Fruit fly (Drosophila melanogaster) whole organism, embryonic: ENCODE data around the gene CG31178.

ENCODE experiments used
- Abd-B ChIP-seq: fragments of 200-800 bp; sonication (Bioruptor generic); optimal IDR thresholded peaks from 2 replicates; lab custom pipeline; 2018; ENCODE audit warnings: missing biosample characterization, mild to moderate bottlenecking, missing genetic modification characterization, moderate library complexity
- BEAF-32 ChIP-seq: fragments of 200-800 bp; sonication (Bioruptor generic); optimal IDR thresholded peaks from 3 replicates; lab custom pipeline; 2017; ENCODE audit warnings: missing biosample characterization, missing genetic modification characterization, mild to moderate bottlenecking, moderate library complexity, missing genetic modification reagents
- Bgb ChIP-seq: fragments of 200-800 bp; sonication (Bioruptor generic); IDR thresholded peaks from 2 replicates; pipeline ENCODE4 v1.3.6; 2022; ENCODE audit warnings: missing biosample characterization, missing genetic modification characterization; ENCODE audit not compliant: partially characterized antibody
- BtbVII ChIP-seq: fragments of 200-800 bp; sonication (Bioruptor generic); optimal IDR thresholded peaks from 3 replicates; lab custom pipeline; 2017; ENCODE audit warnings: missing biosample characterization, mild to moderate bottlenecking, missing genetic modification characterization
- CG10431 ChIP-seq: fragments of 200-800 bp; sonication (Bioruptor generic); optimal IDR thresholded peaks from 3 replicates; lab custom pipeline; 2018; ENCODE audit warnings: missing biosample characterization, mild to moderate bottlenecking, missing genetic modification characterization
- CG12104 ChIP-seq: fragments of 200-800 bp; sonication (Bioruptor generic); optimal IDR thresholded peaks from 3 replicates; lab custom pipeline; 2016; ENCODE audit warnings: missing biosample characterization, missing genetic modification characterization
- CG12659 ChIP-seq: fragments of 200-800 bp; sonication (Bioruptor generic); optimal IDR thresholded peaks from 3 replicates; lab custom pipeline; 2017; ENCODE audit warnings: mild to moderate bottlenecking, missing biosample characterization, missing genetic modification reagents, missing genetic modification characterization
- CG12942 ChIP-seq: fragments of 200-800 bp; sonication (Bioruptor generic); optimal IDR thresholded peaks from 3 replicates; lab custom pipeline; 2016; ENCODE audit warnings: missing biosample characterization, missing genetic modification characterization
- CG14667 ChIP-seq: fragments of 200-800 bp; sonication (Bioruptor generic); IDR thresholded peaks from 2 replicates; pipeline ENCODE4 v1.3.6; 2022; ENCODE audit warnings: missing biosample characterization, missing genetic modification characterization
- CG1647 ChIP-seq: fragments of 200-800 bp; sonication (Bioruptor generic); optimal IDR thresholded peaks from 3 replicates; lab custom pipeline; 2016; ENCODE audit warnings: missing biosample characterization, missing genetic modification characterization
- CG16813 ChIP-seq: fragments of 200-800 bp; sonication (Bioruptor generic); IDR thresholded peaks from 3 replicates; pipeline ENCODE4 v1.3.6; 2022; ENCODE audit warnings: missing biosample characterization, missing genetic modification characterization; ENCODE audit not compliant: partially characterized antibody
- CG17385 ChIP-seq: fragments of 200-800 bp; sonication (Bioruptor generic); optimal IDR thresholded peaks from 3 replicates; lab custom pipeline; 2018; ENCODE audit warnings: missing biosample characterization, mild to moderate bottlenecking, missing genetic modification characterization
- CG18764 ChIP-seq: fragments of 200-800 bp; sonication (Bioruptor generic); optimal IDR thresholded peaks from 3 replicates; lab custom pipeline; 2016; ENCODE audit warnings: missing biosample characterization, missing genetic modification characterization
- CG31441 ChIP-seq: fragments of 200-800 bp; sonication (Bioruptor generic); IDR thresholded peaks from 2 replicates; pipeline ENCODE4 v1.3.6; 2022; ENCODE audit warnings: missing biosample characterization, missing genetic modification characterization
- CG34422 ChIP-seq: fragments of 200-800 bp; sonication (Bioruptor generic); IDR thresholded peaks from 3 replicates; pipeline ENCODE4 v1.3.6; 2022; ENCODE audit warnings: missing biosample characterization, missing genetic modification characterization
- CG4707 ChIP-seq: fragments of 200-800 bp; sonication (Bioruptor generic); optimal IDR thresholded peaks from 2 replicates; lab custom pipeline; 2018; ENCODE audit warnings: missing biosample characterization, mild to moderate bottlenecking, missing genetic modification characterization, moderate library complexity
- CG8290 ChIP-seq, 3 experiments: fragments of 200-800 bp; sonication (Bioruptor generic); optimal IDR thresholded peaks; 2 replicates each; lab custom pipeline; 2016 to 2019; ENCODE audit warnings: missing biosample characterization in 3 of 3, missing genetic modification characterization in 3 of 3, mild to moderate bottlenecking in 2 of 3, moderate library complexity in 1 of 3
- Dek ChIP-seq: fragments of 200-800 bp; sonication (Bioruptor generic); optimal IDR thresholded peaks from 3 replicates; lab custom pipeline; 2019; ENCODE audit warnings: missing biosample characterization, mild to moderate bottlenecking, missing genetic modification characterization, moderate library complexity
- Doc2 ChIP-seq: fragments of 200-800 bp; sonication (Bioruptor generic); IDR thresholded peaks from 2 replicates; pipeline ENCODE4 v1.3.6; 2022; ENCODE audit warnings: missing biosample characterization, missing genetic modification characterization
- Doc3 ChIP-seq: fragments of 200-800 bp; sonication (Bioruptor generic); IDR thresholded peaks from 3 replicates; pipeline ENCODE4 v1.3.6; 2022; ENCODE audit warnings: missing biosample characterization, missing genetic modification characterization; ENCODE audit not compliant: partially characterized antibody
- E2f1 ChIP-seq: fragments of 200-800 bp; sonication (Bioruptor generic); IDR thresholded peaks from 2 replicates; pipeline ENCODE4 v1.3.6; 2022; ENCODE audit warnings: missing biosample characterization, missing genetic modification characterization
- Fer3 ChIP-seq: fragments of 200-800 bp; sonication (Bioruptor generic); optimal IDR thresholded peaks from 2 replicates; lab custom pipeline; 2018; ENCODE audit warnings: missing biosample characterization, mild to moderate bottlenecking, missing genetic modification characterization, moderate library complexity
- HmgD ChIP-seq: fragments of 200-800 bp; sonication (Bioruptor generic); optimal IDR thresholded peaks from 3 replicates; lab custom pipeline; 2016; ENCODE audit warnings: missing biosample characterization, missing genetic modification characterization
- Hr51 ChIP-seq, 2 experiments: fragments of 200-800 bp; sonication (Bioruptor generic); optimal IDR thresholded peaks; 2 replicates in 1 of 2; 3 replicates in 1 of 2; lab custom pipeline; 2016 to 2018; ENCODE audit warnings: missing biosample characterization in 2 of 2, missing genetic modification characterization in 2 of 2, mild to moderate bottlenecking in 1 of 2, moderate library complexity in 1 of 2
- Lpt ChIP-seq: fragments of >200 bp; optimal IDR thresholded peaks from 2 replicates; lab custom pipeline; 2018; ENCODE audit warnings: missing biosample characterization, missing genetic modification characterization
- Opbp ChIP-seq: fragments of 200-800 bp; sonication (Bioruptor generic); IDR thresholded peaks from 3 replicates; pipeline ENCODE4 v1.3.6; 2022; ENCODE audit warnings: missing biosample characterization, missing genetic modification characterization; ENCODE audit not compliant: partially characterized antibody
- Sry-β ChIP-seq: fragments of 200-800 bp; sonication (Bioruptor generic); optimal IDR thresholded peaks from 2 replicates; lab custom pipeline; 2018; ENCODE audit warnings: missing biosample characterization, mild to moderate bottlenecking, missing genetic modification characterization, moderate library complexity
- az2 ChIP-seq: fragments of 200-800 bp; sonication (Bioruptor generic); optimal IDR thresholded peaks from 3 replicates; lab custom pipeline; 2016; ENCODE audit warnings: missing biosample characterization, missing genetic modification characterization
- bbx ChIP-seq: fragments of 200-800 bp; sonication (Bioruptor generic); IDR thresholded peaks from 2 replicates; pipeline ENCODE4 v1.3.6; 2022; ENCODE audit warnings: missing biosample characterization, missing genetic modification characterization; ENCODE audit not compliant: partially characterized antibody
- br ChIP-seq: fragments of >200 bp; optimal IDR thresholded peaks from 2 replicates; lab custom pipeline; 2017
- crp ChIP-seq, 2 experiments: fragments of 200-800 bp; sonication (Bioruptor generic); optimal IDR thresholded peaks; 2 replicates in 1 of 2; 3 replicates in 1 of 2; lab custom pipeline; 2017; ENCODE audit warnings: missing biosample characterization in 2 of 2, missing genetic modification characterization in 2 of 2, mild to moderate bottlenecking in 1 of 2, moderate library complexity in 1 of 2
- dmrt99B ChIP-seq: fragments of 200-800 bp; sonication (Bioruptor generic); optimal IDR thresholded peaks from 2 replicates; lab custom pipeline; 2018; ENCODE audit warnings: missing biosample characterization, mild to moderate bottlenecking, missing genetic modification characterization, moderate library complexity
- eyg ChIP-seq: fragments of 200-800 bp; sonication (Bioruptor generic); optimal IDR thresholded peaks from 3 replicates; lab custom pipeline; 2016; ENCODE audit warnings: missing biosample characterization, missing genetic modification characterization
- gce ChIP-seq: fragments of 200-800 bp; sonication (Bioruptor generic); IDR thresholded peaks from 3 replicates; pipeline ENCODE4 v1.3.6; 2022; ENCODE audit warnings: missing biosample characterization, missing genetic modification characterization
- her ChIP-seq: fragments of 200-800 bp; sonication (Bioruptor generic); optimal IDR thresholded peaks from 2 replicates; lab custom pipeline; 2016; ENCODE audit warnings: missing biosample characterization, missing genetic modification characterization
- kni ChIP-seq: fragments of 200-800 bp; sonication (Bioruptor generic); optimal IDR thresholded peaks from 3 replicates; lab custom pipeline; 2017; ENCODE audit warnings: mild to moderate bottlenecking, missing biosample characterization, missing genetic modification reagents, missing genetic modification characterization
- lab ChIP-seq: fragments of 200-800 bp; sonication (Bioruptor generic); optimal IDR thresholded peaks from 3 replicates; lab custom pipeline; 2017; ENCODE audit warnings: missing biosample characterization, missing genetic modification characterization, mild to moderate bottlenecking, moderate library complexity, missing genetic modification reagents
- nerfin-2 ChIP-seq: fragments of 200-800 bp; sonication (Bioruptor generic); IDR thresholded peaks from 2 replicates; pipeline ENCODE4 v1.3.6; 2022; ENCODE audit warnings: missing biosample characterization, missing genetic modification characterization; ENCODE audit not compliant: partially characterized antibody
- onecut ChIP-seq: fragments of 200-800 bp; sonication (Bioruptor generic); IDR thresholded peaks from 2 replicates; pipeline ENCODE4 v1.3.6; 2022; ENCODE audit warnings: missing biosample characterization, missing genetic modification characterization
- org-1 ChIP-seq: fragments of 200-800 bp; sonication (Bioruptor generic); optimal IDR thresholded peaks from 2 replicates; lab custom pipeline; 2017; ENCODE audit warnings: missing biosample characterization, missing genetic modification characterization
- repo ChIP-seq: fragments of 200-800 bp; sonication (Bioruptor generic); optimal IDR thresholded peaks from 2 replicates; lab custom pipeline; 2016; ENCODE audit warnings: missing biosample characterization, missing genetic modification characterization
- ro ChIP-seq: fragments of 200-800 bp; sonication (Bioruptor generic); IDR thresholded peaks from 2 replicates; pipeline ENCODE4 v1.3.6; 2022; ENCODE audit warnings: missing biosample characterization, missing genetic modification characterization
- sisA ChIP-seq: fragments of 200-800 bp; sonication (Bioruptor generic); IDR thresholded peaks from 2 replicates; pipeline ENCODE4 v1.3.6; 2022; ENCODE audit warnings: missing biosample characterization, missing genetic modification characterization
- slou ChIP-seq: fragments of 200-800 bp; sonication (Bioruptor generic); optimal IDR thresholded peaks from 3 replicates; lab custom pipeline; 2016; ENCODE audit warnings: missing biosample characterization, missing genetic modification characterization
- ssp ChIP-seq: fragments of 200-800 bp; sonication (Bioruptor generic); IDR thresholded peaks from 2 replicates; pipeline ENCODE4 v1.3.6; 2022; ENCODE audit warnings: missing biosample characterization, missing genetic modification characterization
- tgo ChIP-seq: fragments of 200-800 bp; sonication (Bioruptor generic); IDR thresholded peaks from 3 replicates; pipeline ENCODE4 v1.3.6; 2022; ENCODE audit warnings: missing biosample characterization, missing genetic modification characterization
- tup ChIP-seq: fragments of 200-800 bp; sonication (Bioruptor generic); optimal IDR thresholded peaks from 2 replicates; lab custom pipeline; 2016; ENCODE audit warnings: missing biosample characterization, mild to moderate bottlenecking, missing genetic modification characterization, moderate library complexity

The CG31178 gene

dm6 chr3R:21856098-21856872 is 17.3 kb upstream of the CG31178 start, which contains the start of gene glec (continued):
- TF ChIP-seq Hr51 (GFP tag; optimal IDR thresholded peaks at IDR 0.05; lab: Kevin White, UChicago) (peak in 1 of 2 experiments; percentile 58), dmrt99B (peak; percentile 21), CG8290 (GFP tag; optimal IDR thresholded peaks at IDR 0.05; lab: Kevin White, UChicago) (no peak), CG8290 (tag; optimal IDR thresholded peaks at IDR 0.05; lab: Kevin White, UChicago) (peak in 1 of 2 experiments; percentile 89), nerfin-2 (peak; percentile 33; the same call in 1 of the 2 replicates), tgo (0 out of 3 replicates have a peak, but pooled peaks have one; percentile 31), E2f1 (GFP tag; lab: Robert Waterston, UW) (peak; percentile 8; the same call in 1 of the 2 replicates), CG12942 (GFP tag; lab: Kevin White, UChicago) (peak; percentile 16), lab (GFP tag; lab: Kevin White, UChicago) (peak; percentile 63), Doc3 (GFP tag; lab: Robert Waterston, UW) (0 out of 3 replicates have a peak, but pooled peaks have one; percentile 24), crp (GFP tag; optimal IDR thresholded peaks at IDR 0.05; lab: Kevin White, UChicago) (no peak), CG34422 (peak; percentile 65; the same call in 1 of the 3 replicates), az2 (GFP tag; lab: Kevin White, UChicago) (peak; percentile 13), bbx (GFP tag; lab: Robert Waterston, UW) (peak; percentile 82), kni (GFP tag; lab: Kevin White, UChicago) (peak; percentile 6), sisA (GFP tag; lab: Robert Waterston, UW) (no peak), CG31441 (peak; percentile 28; the same call in 1 of the 2 replicates), gce (peak; percentile 68; the same call in 2 of the 3 replicates), CG17385 (peak; percentile 34), CG4707 (GFP tag; lab: Kevin White, UChicago) (no peak), slou (GFP tag; lab: Kevin White, UChicago) (no peak), CG1647 (GFP tag; lab: Kevin White, UChicago) (peak; percentile 40), CG14667 (GFP tag; lab: Robert Waterston, UW) (no peak), br (no peak), her (GFP tag; lab: Kevin White, UChicago) (peak; percentile 61), HmgD (GFP tag; lab: Kevin White, UChicago) (peak; percentile 77), CG18764 (GFP tag; lab: Kevin White, UChicago) (no peak), Dek (tag; lab: Kevin White, UChicago) (peak; percentile 2), CG10431 (GFP tag; lab: Kevin White, UChicago) (no peak), Opbp (GFP tag; lab: Robert Waterston, UW) (peak; percentile 73), Lpt (no peak), Abd-B (GFP tag; lab: Kevin White, UChicago) (no peak), CG16813 (GFP tag; lab: Robert Waterston, UW) (peak; percentile 50; the same call in 2 of the 3 replicates), BEAF-32 (peak; percentile 7), CG12104 (no peak), ro (no peak), eyg (no peak), ssp (GFP tag; lab: Robert Waterston, UW) (no peak), tup (GFP tag; lab: Kevin White, UChicago) (no peak), Fer3 (tag; lab: Kevin White, UChicago) (peak; percentile 6), repo (GFP tag; lab: Kevin White, UChicago) (peak; percentile 0), CG12659 (peak; percentile 25), Bgb (peak; percentile 73), BtbVII (GFP tag; lab: Kevin White, UChicago) (no peak), onecut (GFP tag; lab: Robert Waterston, UW) (peak; percentile 62), Doc2 (GFP tag; lab: Robert Waterston, UW) (no peak), org-1 (GFP tag; lab: Kevin White, UChicago) (no peak), Sry-β (no peak)
